Worm (Caenorhabditis elegans) whole organism, late embryonic: ENCODE data around the gene vps-35.
A peak's percentile ranks its signal among the peaks of the same experiment; 100 is the strongest.

Source experiments
- C08G9.2 ChIP-seq: sonication (generic microtip); optimal IDR thresholded peaks from 2 replicates; lab custom pipeline; 2016; ENCODE audit warnings: mild to moderate bottlenecking, missing genetic modification characterization, moderate library complexity, missing compliant biosample characterization
- K09A11.1 ChIP-seq: sonication (generic microtip); optimal IDR thresholded peaks from 2 replicates; lab custom pipeline; 2017; ENCODE audit warnings: antibody characterized with exemption, mild to moderate bottlenecking, missing genetic modification characterization, missing compliant biosample characterization; ENCODE audit not compliant: insufficient read depth
- Y22D7AL.16 ChIP-seq: sonication (generic microtip); optimal IDR thresholded peaks from 2 replicates; lab custom pipeline; 2016; ENCODE audit warnings: missing genetic modification characterization, missing compliant biosample characterization
- ahr-1 ChIP-seq: sonication (generic microtip); optimal IDR thresholded peaks from 2 replicates; lab custom pipeline; 2016; ENCODE audit warnings: missing genetic modification characterization, missing compliant biosample characterization
- ceh-30 ChIP-seq: fragments of 150-350 bp; optimal IDR thresholded peaks from 2 replicates; lab custom pipeline; 2014; ENCODE audit warnings: missing biosample characterization, missing genetic modification characterization
- ceh-31 ChIP-seq: sonication (generic microtip); optimal IDR thresholded peaks from 2 replicates; lab custom pipeline; 2016; ENCODE audit warnings: missing genetic modification characterization, missing compliant biosample characterization
- ceh-45 ChIP-seq: fragments of 200-800 bp; sonication (Bioruptor generic); IDR thresholded peaks from 2 replicates; pipeline ENCODE4 v1.3.6; 2022; ENCODE audit warnings: missing genetic modification reagents, missing genetic modification characterization, missing compliant biosample characterization
- ceh-48 ChIP-seq: sonication (generic microtip); optimal IDR thresholded peaks from 2 replicates; lab custom pipeline; 2016; ENCODE audit warnings: missing genetic modification characterization, inconsistent platforms, missing compliant biosample characterization
- dve-1 ChIP-seq: sonication (generic microtip); optimal IDR thresholded peaks from 2 replicates; lab custom pipeline; 2017; ENCODE audit warnings: antibody characterized with exemption, mild to moderate bottlenecking, missing genetic modification characterization, missing compliant biosample characterization
- elt-2 ChIP-seq: sonication (generic microtip); optimal IDR thresholded peaks from 2 replicates; lab custom pipeline; 2016; ENCODE audit warnings: missing genetic modification reagents, missing genetic modification characterization, missing compliant biosample characterization
- elt-4 ChIP-seq: sonication (generic microtip); optimal IDR thresholded peaks from 2 replicates; lab custom pipeline; 2016; ENCODE audit warnings: missing genetic modification characterization, missing compliant biosample characterization
- eyg-1 ChIP-seq: sonication (generic microtip); optimal IDR thresholded peaks from 2 replicates; lab custom pipeline; 2016; ENCODE audit warnings: missing genotype, missing genetic modification characterization, missing compliant biosample characterization
- fkh-10 ChIP-seq: fragments of 150-350 bp; optimal IDR thresholded peaks from 2 replicates; lab custom pipeline; 2014; ENCODE audit warnings: missing biosample characterization, missing genetic modification reagents, missing genetic modification characterization
- fkh-6 ChIP-seq: sonication (generic microtip); optimal IDR thresholded peaks from 2 replicates; lab custom pipeline; 2016; ENCODE audit warnings: missing genetic modification characterization, missing compliant biosample characterization
- hlh-15 ChIP-seq: sonication (generic microtip); optimal IDR thresholded peaks from 2 replicates; lab custom pipeline; 2016; ENCODE audit warnings: missing genetic modification characterization, missing compliant biosample characterization
- hlh-6 ChIP-seq: sonication (generic microtip); optimal IDR thresholded peaks from 2 replicates; lab custom pipeline; 2016; ENCODE audit warnings: missing genotype, missing genetic modification characterization, missing compliant biosample characterization
- lim-6 ChIP-seq: sonication (generic microtip); optimal IDR thresholded peaks from 2 replicates; lab custom pipeline; 2016; ENCODE audit warnings: missing genetic modification characterization, missing compliant biosample characterization
- nhr-11 ChIP-seq: fragments of 150-350 bp; optimal IDR thresholded peaks from 2 replicates; lab custom pipeline; 2014; ENCODE audit warnings: missing biosample characterization, missing genetic modification characterization
- nhr-232 ChIP-seq: sonication (generic microtip); optimal IDR thresholded peaks from 2 replicates; lab custom pipeline; 2016; ENCODE audit warnings: missing genetic modification characterization, missing compliant biosample characterization
- npax-4 ChIP-seq: sonication (generic microtip); optimal IDR thresholded peaks from 2 replicates; lab custom pipeline; 2016; ENCODE audit warnings: missing genetic modification characterization, missing compliant biosample characterization
- odd-2 ChIP-seq: sonication (generic microtip); optimal IDR thresholded peaks from 2 replicates; lab custom pipeline; 2017; ENCODE audit warnings: antibody characterized with exemption, mild to moderate bottlenecking, missing genetic modification characterization, missing compliant biosample characterization
- pag-3 ChIP-seq: sonication (generic microtip); optimal IDR thresholded peaks from 2 replicates; lab custom pipeline; 2016; ENCODE audit warnings: missing compliant biosample characterization, missing genetic modification characterization, borderline replicate concordance
- pax-1 ChIP-seq: fragments of 150-350 bp; optimal IDR thresholded peaks from 2 replicates; lab custom pipeline; 2014; ENCODE audit warnings: missing biosample characterization, missing genetic modification characterization
- pqm-1 ChIP-seq: sonication (generic microtip); optimal IDR thresholded peaks from 2 replicates; lab custom pipeline; 2016; ENCODE audit warnings: missing genetic modification characterization, missing compliant biosample characterization
- rnt-1 ChIP-seq: sonication (generic microtip); optimal IDR thresholded peaks from 2 replicates; lab custom pipeline; 2016; ENCODE audit warnings: missing genetic modification characterization, missing compliant biosample characterization
- sdc-2 ChIP-seq: sonication (generic microtip); optimal IDR thresholded peaks from 2 replicates; lab custom pipeline; 2016; ENCODE audit warnings: missing genotype, missing genetic modification characterization, missing compliant biosample characterization
- tbx-2 ChIP-seq: sonication (generic microtip); optimal IDR thresholded peaks from 2 replicates; lab custom pipeline; 2016; ENCODE audit warnings: missing genetic modification characterization, missing compliant biosample characterization
- unc-42 ChIP-seq: sonication (generic microtip); optimal IDR thresholded peaks from 2 replicates; lab custom pipeline; 2016; ENCODE audit warnings: missing genotype, missing genetic modification characterization, missing compliant biosample characterization
- unc-55 ChIP-seq: sonication (generic microtip); optimal IDR thresholded peaks from 2 replicates; lab custom pipeline; 2017; ENCODE audit warnings: missing biosample characterization, missing genetic modification reagents, missing genetic modification characterization
- zip-5 ChIP-seq: sonication (generic microtip); optimal IDR thresholded peaks from 2 replicates; lab custom pipeline; 2016; ENCODE audit warnings: missing genetic modification characterization, missing compliant biosample characterization

Gene vps-35

ce11 chrII:5931904-5932764 is 24.5 kb downstream of the vps-35 start:
- TF ChIP-seq unc-55 (peak; percentile 88), pax-1 (tag; lab: Kevin White, UChicago) (no peak)

ce11 chrII:5933133-5933532 is 25.5 kb downstream of the vps-35 start:
- TF ChIP-seq npax-4 (tag; lab: Kevin White, UChicago), result no peak
- TF ChIP-seq sdc-2 (tag; lab: Kevin White, UChicago), result no peak
- TF ChIP-seq nhr-11 (tag; lab: Kevin White, UChicago), result no peak
- TF ChIP-seq fkh-6, result peak; percentile 25
- TF ChIP-seq ceh-31 (tag; lab: Kevin White, UChicago), result no peak
- TF ChIP-seq nhr-232, result no peak
- no peak for TF ChIP-seq lim-6 (tag; lab: Kevin White, UChicago)
- TF ChIP-seq pag-3, result no peak
- TF ChIP-seq ceh-45 (GFP tag; lab: Robert Waterston, UW), result no peak
- TF ChIP-seq eyg-1 (tag; lab: Kevin White, UChicago), result no peak
- no peak for TF ChIP-seq elt-2 (tag; lab: Kevin White, UChicago)
- no peak for TF ChIP-seq pqm-1 (tag; lab: Kevin White, UChicago)
- peak; percentile 30 for TF ChIP-seq hlh-6
- TF ChIP-seq, all 69 proteins: peak for 2

- TF ChIP-seq Y22D7AL.16 (tag; lab: Kevin White, UChicago) (no peak), unc-55 (peak; percentile 28)
Observed at ce11 chrII:5933962-5934422, 26.4 kb downstream of the vps-35 start.

- TF ChIP-seq K09A11.1 (tag; lab: Kevin White, UChicago), result no peak
Observed at ce11 chrII:5936009-5936408, 28.4 kb downstream of the vps-35 start.

- TF ChIP-seq rnt-1 (no peak), tbx-2 (tag; lab: Kevin White, UChicago) (no peak), ceh-48 (tag; lab: Kevin White, UChicago) (no peak), C08G9.2 (tag; lab: Kevin White, UChicago) (no peak), dve-1 (no peak), fkh-10 (GFP tag; lab: Kevin White, UChicago) (no peak), unc-55 (no peak), elt-4 (tag; lab: Kevin White, UChicago) (no peak), fkh-6 (no peak), hlh-15 (tag; lab: Kevin White, UChicago) (no peak), pax-1 (tag; lab: Kevin White, UChicago) (no peak), ceh-30 (tag; lab: Kevin White, UChicago) (no peak), zip-5 (tag; lab: Kevin White, UChicago) (no peak)
Observed at ce11 chrII:5940815-5941214, 33.2 kb downstream of the vps-35 start, which contains the start of gene F28B12.6. Gene F28B12.6, plus strand, starts transcription at chrII:5940863.

- TF ChIP-seq K09A11.1 (tag; lab: Kevin White, UChicago) (no peak), unc-42 (tag; lab: Kevin White, UChicago) (peak; percentile 13), odd-2 (tag; lab: Kevin White, UChicago) (no peak), ahr-1 (tag; lab: Kevin White, UChicago) (no peak), ceh-31 (tag; lab: Kevin White, UChicago) (peak; percentile 29)
- TF ChIP-seq, all 69 proteins: peak for 2
Observed at ce11 chrII:5942593-5942992, 35.0 kb downstream of the vps-35 start, which contains the start of gene F28B12.1. Gene F28B12.1, plus strand, starts transcription at chrII:5942927.
